Fruit fly (Drosophila melanogaster) S2 (cell line): ENCODE data around the gene yellow-c.

Experiments used
- CG8478 ChIP-seq: fragments of >200 bp; optimal IDR thresholded peaks from 2 replicates; lab custom pipeline; 2018
- CTCF ChIP-seq, 2 experiments: fragments of >200 bp; optimal IDR thresholded peaks; 2 replicates each; lab custom pipeline; 2018

DNA sequence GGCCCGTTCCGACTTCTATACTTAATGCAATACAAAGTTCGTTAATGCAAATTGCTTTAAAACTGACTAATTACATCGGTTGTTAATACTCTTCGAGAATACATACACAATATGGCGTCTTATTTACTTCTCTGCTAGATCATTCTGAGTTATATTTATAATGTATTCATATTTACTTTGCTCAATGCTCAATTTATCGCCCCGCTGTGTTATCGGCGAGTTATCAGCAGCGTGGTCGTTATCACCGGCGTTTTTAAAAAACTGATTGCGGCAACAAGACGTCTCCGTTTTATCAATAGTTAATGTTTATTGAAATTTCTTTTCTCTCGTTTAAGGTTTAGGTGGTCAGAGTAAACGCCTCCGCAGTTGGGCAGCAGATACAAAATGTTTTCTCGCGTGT, 23.8 kb downstream of the yellow-c start:
- TF ChIP-seq CTCF (optimal IDR thresholded peaks at IDR 0.05; lab: Kevin White, UChicago) (no peak), CG8478 (lab: Kevin White, UChicago) (no peak)
